Worm (Caenorhabditis elegans) whole organism, L1 larva: ENCODE data around the gene F54H5.5.

Experiments used
- C16A3.4 ChIP-seq: fragments of 150-350 bp; optimal IDR thresholded peaks from 2 replicates; lab custom pipeline; 2014; ENCODE audit warnings: missing biosample characterization, missing genetic modification characterization
- F16B12.6 ChIP-seq: fragments of 150-350 bp; optimal IDR thresholded peaks from 2 replicates; lab custom pipeline; 2014; ENCODE audit warnings: missing biosample characterization, missing genetic modification characterization
- aha-1 ChIP-seq: fragments of 150-350 bp; optimal IDR thresholded peaks from 2 replicates; lab custom pipeline; 2014; ENCODE audit warnings: missing biosample characterization, missing genetic modification characterization
- alr-1 ChIP-seq: fragments of 200-800 bp; sonication (Bioruptor generic); optimal IDR thresholded peaks from 2 replicates; lab custom pipeline; 2018; ENCODE audit warnings: borderline replicate concordance, mild to moderate bottlenecking, missing genetic modification characterization, missing compliant biosample characterization
- aly-2 ChIP-seq: fragments of 150-350 bp; optimal IDR thresholded peaks from 2 replicates; lab custom pipeline; 2014; ENCODE audit warnings: missing biosample characterization, missing genetic modification characterization
- ceh-82 ChIP-seq, 3 experiments: fragments of 150-350 bp in 1 of 3; sonication (generic microtip) in 2 of 3; optimal IDR thresholded peaks; 2 replicates each; lab custom pipeline; 2014 to 2017; ENCODE audit warnings: missing biosample characterization in 3 of 3, missing genetic modification characterization in 3 of 3
- isw-1 ChIP-seq: fragments of 200-800 bp; sonication (Bioruptor generic); IDR thresholded peaks from 2 replicates; pipeline ENCODE4 v1.3.6; 2022; ENCODE audit warnings: missing genetic modification characterization, missing compliant biosample characterization
- lin-14 ChIP-seq: fragments of 200-800 bp; sonication (Bioruptor generic); optimal IDR thresholded peaks from 2 replicates; lab custom pipeline; 2018; ENCODE audit warnings: mild to moderate bottlenecking, missing genetic modification characterization, moderate library complexity, missing compliant biosample characterization
- mdl-1 ChIP-seq, 2 experiments: fragments of 150-350 bp; optimal IDR thresholded peaks; 2 replicates each; lab custom pipeline; 2014 to 2017; ENCODE audit warnings: missing biosample characterization in 2 of 2, missing genetic modification characterization in 2 of 2, inconsistent platforms in 1 of 2
- mef-2 ChIP-seq: fragments of 150-350 bp; optimal IDR thresholded peaks from 2 replicates; lab custom pipeline; 2014; ENCODE audit warnings: missing biosample characterization, missing genetic modification characterization
- nhr-84 ChIP-seq: sonication (generic microtip); optimal IDR thresholded peaks from 2 replicates; lab custom pipeline; 2017; ENCODE audit warnings: missing biosample characterization, missing genetic modification characterization
- skn-1 ChIP-seq: fragments of 150-350 bp; optimal IDR thresholded peaks from 2 replicates; lab custom pipeline; 2014; ENCODE audit warnings: missing biosample characterization, missing genetic modification characterization
- snpc-4 ChIP-seq: fragments of 150-350 bp; optimal IDR thresholded peaks from 2 replicates; lab custom pipeline; 2014; ENCODE audit warnings: missing biosample characterization, missing genetic modification characterization
- snu-23 ChIP-seq: sonication (generic microtip); optimal IDR thresholded peaks from 2 replicates; lab custom pipeline; 2016; ENCODE audit warnings: missing genetic modification characterization, missing compliant biosample characterization
- sox-4 ChIP-seq: sonication (generic microtip); optimal IDR thresholded peaks from 2 replicates; lab custom pipeline; 2016; ENCODE audit warnings: missing genetic modification characterization, missing compliant biosample characterization
- tbx-2 ChIP-seq: sonication (generic microtip); optimal IDR thresholded peaks from 2 replicates; lab custom pipeline; 2016; ENCODE audit warnings: missing genetic modification characterization, missing compliant biosample characterization
- vab-15 ChIP-seq: sonication (generic microtip); optimal IDR thresholded peaks from 2 replicates; lab custom pipeline; 2017; ENCODE audit warnings: missing genotype, mild to moderate bottlenecking, missing genetic modification characterization, missing compliant biosample characterization
- xbp-1 ChIP-seq: sonication (generic microtip); optimal IDR thresholded peaks from 2 replicates; lab custom pipeline; 2016; ENCODE audit warnings: missing genetic modification characterization, missing compliant biosample characterization

The F54H5.5 gene

ce11 chrII:6578378-6578777 is 48.7 kb downstream of the F54H5.5 start, which contains the start of gene sra-31:
Gene sra-31 (minus strand): TSS chrII:6578478.
- TF ChIP-seq snpc-4 (tag; lab: Kevin White, UChicago) (no peak), sox-4 (tag; lab: Kevin White, UChicago) (no peak), ceh-82 (tag; optimal IDR thresholded peaks at IDR 0.05; lab: Kevin White, UChicago) (no peak), skn-1 (no peak), aly-2 (tag; lab: Kevin White, UChicago) (no peak), lin-14 (GFP tag; lab: Kevin White, UChicago) (no peak), C16A3.4 (no peak), nhr-84 (tag; lab: Kevin White, UChicago) (no peak), tbx-2 (tag; lab: Kevin White, UChicago) (no peak), snu-23 (no peak), mdl-1 (tag; optimal IDR thresholded peaks at IDR 0.05; lab: Kevin White, UChicago) (no peak), F16B12.6 (tag; lab: Kevin White, UChicago) (no peak), isw-1 (GFP tag; lab: Robert Waterston, UW) (no peak), xbp-1 (tag; lab: Kevin White, UChicago) (no peak), alr-1 (tag; lab: Kevin White, UChicago) (no peak), mef-2 (tag; lab: Kevin White, UChicago) (no peak), aha-1 (no peak), vab-15 (tag; lab: Kevin White, UChicago) (no peak)
- TF ChIP-seq, all 84 proteins: peak for 0
